Fruit fly (Drosophila melanogaster) whole organism, prepupa: ENCODE measurements around the gene Keap1.

ENCODE experiments used
- esn ChIP-seq: fragments of 200-800 bp; sonication (Bioruptor generic); optimal IDR thresholded peaks from 2 replicates; lab custom pipeline; 2016; ENCODE audit warnings: missing biosample characterization, mild to moderate bottlenecking, missing genetic modification characterization, moderate library complexity
- svp ChIP-seq: fragments of 200-800 bp; sonication (Bioruptor generic); peaks from one replicate; lab custom pipeline; 2016; ENCODE audit warnings: missing biosample characterization, missing genetic modification characterization

DNA sequence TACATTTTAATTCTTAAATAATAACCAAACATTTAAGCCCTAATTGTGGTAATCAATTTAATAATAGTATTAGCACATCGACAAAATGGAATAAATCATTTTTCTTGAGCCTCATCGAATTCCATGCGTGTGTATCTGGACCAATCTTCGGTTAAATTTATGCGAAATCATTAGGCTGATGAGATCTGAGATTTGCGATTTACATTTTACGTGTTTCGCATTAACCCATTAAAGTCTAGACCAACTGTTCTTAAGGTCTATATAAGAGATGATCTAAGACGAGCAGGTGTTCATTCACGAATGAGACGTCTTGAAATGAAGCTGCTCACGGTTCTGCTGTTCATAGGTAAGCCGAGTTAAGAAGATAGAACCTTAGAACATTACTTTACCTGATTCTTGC, 48.2 kb downstream of the Keap1 start, which contains the start of gene CG31268:
- TF ChIP-seq esn (GFP tag; lab: Kevin White, UChicago) (no peak), svp (GFP tag; lab: Kevin White, UChicago) (no peak)
